Worm (Caenorhabditis elegans) whole organism, midembryonic: Measurements from ENCODE around the gene srm-6.
"Not testable (repeated sequence)": the region's sequence is repeated elsewhere in the genome, so short reads cannot be mapped to it uniquely, and the experiment has no call there.

ENCODE experiments used
- T22C8.4 ChIP-seq: fragments of 200-800 bp; sonication (Bioruptor generic); IDR thresholded peaks from 2 replicates; pipeline ENCODE4 v1.3.6; 2022; ENCODE audit warnings: missing genetic modification characterization, missing compliant biosample characterization
- cog-1 ChIP-seq: sonication (generic microtip); optimal IDR thresholded peaks from 2 replicates; lab custom pipeline; 2016; ENCODE audit warnings: missing genetic modification characterization, missing compliant biosample characterization
- flt-1 ChIP-seq: fragments of 200-800 bp; sonication (Bioruptor generic); IDR thresholded peaks from 2 replicates; pipeline ENCODE4 v1.3.6; 2022; ENCODE audit warnings: missing genetic modification characterization, missing compliant biosample characterization
- klf-2 ChIP-seq: fragments of 200-800 bp; sonication (Bioruptor generic); conservative IDR thresholded peaks from 2 replicates; pipeline ENCODE4 v1.3.6; 2022; ENCODE audit warnings: missing genetic modification reagents, missing genetic modification characterization, missing compliant biosample characterization
- med-1 ChIP-seq: sonication (generic microtip); optimal IDR thresholded peaks from 2 replicates; lab custom pipeline; 2017; ENCODE audit warnings: missing genetic modification characterization, mild to moderate bottlenecking, missing compliant biosample characterization, antibody characterized with exemption, missing genetic modification reagents; ENCODE audit not compliant: insufficient read depth
- ref-1 ChIP-seq: fragments of 200-800 bp; sonication (Bioruptor generic); conservative IDR thresholded peaks from 2 replicates; pipeline ENCODE4 v1.3.6; 2022; ENCODE audit warnings: missing genetic modification reagents, missing genetic modification characterization, missing compliant biosample characterization
- tab-1 ChIP-seq: fragments of 200-800 bp; sonication (Bioruptor generic); IDR thresholded peaks from 2 replicates; pipeline ENCODE4 v1.3.6; 2022; ENCODE audit warnings: missing genetic modification characterization, missing compliant biosample characterization
- ztf-23 ChIP-seq: fragments of 200-800 bp; sonication (Bioruptor generic); IDR thresholded peaks from 2 replicates; pipeline ENCODE4 v1.3.6; 2022; ENCODE audit warnings: missing genetic modification reagents, missing genetic modification characterization, missing compliant biosample characterization
- ztf-29 ChIP-seq: fragments of 200-800 bp; sonication (Bioruptor generic); IDR thresholded peaks from 2 replicates; pipeline ENCODE4 v1.3.6; 2022; ENCODE audit warnings: missing genetic modification reagents, missing genetic modification characterization, missing compliant biosample characterization

Gene srm-6

ce11 chrV:14336655-14337054, at the start of gene srm-6:
TSS of gene srm-6 (plus strand) at chrV:14336955.
- TF ChIP-seq tab-1 (GFP tag; lab: Robert Waterston, UW) (no peak), ztf-29 (GFP tag; lab: Robert Waterston, UW) (no peak), klf-2 (GFP tag; lab: Robert Waterston, UW) (no peak), ref-1 (no peak), med-1 (GFP tag; lab: Kevin White, UChicago) (no peak), ztf-23 (GFP tag; lab: Robert Waterston, UW) (no peak), T22C8.4 (GFP tag; lab: Robert Waterston, UW) (no peak), cog-1 (no peak), flt-1 (no peak)

ce11 chrV:14289363-14289762, 47.4 kb upstream of the srm-6 start, which contains the start of gene F14D7.1:
TSS of gene F14D7.1 (minus strand) at chrV:14289463.
- TF ChIP-seq ztf-29 (GFP tag; lab: Robert Waterston, UW) = no peak
- TF ChIP-seq flt-1 = no peak
- no peak for TF ChIP-seq ref-1
- TF ChIP-seq med-1 (GFP tag; lab: Kevin White, UChicago) = no peak
- TF ChIP-seq ztf-23 (GFP tag; lab: Robert Waterston, UW) = no peak
- TF ChIP-seq cog-1 = no peak
- no peak for TF ChIP-seq tab-1 (GFP tag; lab: Robert Waterston, UW)

- TF ChIP-seq T22C8.4 (GFP tag; lab: Robert Waterston, UW) = no peak
- TF ChIP-seq med-1 (GFP tag; lab: Kevin White, UChicago) = no peak
- no peak for TF ChIP-seq tab-1 (GFP tag; lab: Robert Waterston, UW)
- no peak for TF ChIP-seq klf-2 (GFP tag; lab: Robert Waterston, UW)
- TF ChIP-seq ref-1 = no peak
- no peak for TF ChIP-seq flt-1
- TF ChIP-seq cog-1 = no peak
- no peak for TF ChIP-seq ztf-23 (GFP tag; lab: Robert Waterston, UW)
- TF ChIP-seq ztf-29 (GFP tag; lab: Robert Waterston, UW) = no peak
These were observed 46.1 kb upstream of the srm-6 start, which contains the start of gene F14D7.18 for ce11 chrV:14290636-14291035. TSS of gene F14D7.18 (minus strand) at chrV:14290736.

ce11 chrV:14293667-14294194, 43.0 kb upstream of the srm-6 start, which contains the start of gene F14D7.2:
TSS of gene F14D7.2 (minus strand) at chrV:14293717.
- TF ChIP-seq flt-1 (no peak), ref-1 (no peak), med-1 (GFP tag; lab: Kevin White, UChicago) (no peak), T22C8.4 (GFP tag; lab: Robert Waterston, UW) (no peak), ztf-29 (GFP tag; lab: Robert Waterston, UW) (no peak), klf-2 (GFP tag; lab: Robert Waterston, UW) (no peak), tab-1 (GFP tag; lab: Robert Waterston, UW) (no peak), cog-1 (no peak), ztf-23 (GFP tag; lab: Robert Waterston, UW) (no peak)

ce11 chrV:14294396-14294795, 42.4 kb upstream of the srm-6 start, which contains the start of gene F14D7.9:
TSS of gene F14D7.9 (plus strand) at chrV:14294696.
- TF ChIP-seq flt-1 = no peak
- no peak for TF ChIP-seq cog-1
- no peak for TF ChIP-seq ztf-29 (GFP tag; lab: Robert Waterston, UW)
- TF ChIP-seq ref-1 = no peak
- no peak for TF ChIP-seq tab-1 (GFP tag; lab: Robert Waterston, UW)
- TF ChIP-seq ztf-23 (GFP tag; lab: Robert Waterston, UW) = no peak
- TF ChIP-seq klf-2 (GFP tag; lab: Robert Waterston, UW) = no peak
- no peak for TF ChIP-seq T22C8.4 (GFP tag; lab: Robert Waterston, UW)
- TF ChIP-seq med-1 (GFP tag; lab: Kevin White, UChicago) = no peak

- TF ChIP-seq ref-1 (no peak), klf-2 (GFP tag; lab: Robert Waterston, UW) (no peak), tab-1 (GFP tag; lab: Robert Waterston, UW) (no peak), ztf-29 (GFP tag; lab: Robert Waterston, UW) (no peak), med-1 (GFP tag; lab: Kevin White, UChicago) (no peak), T22C8.4 (GFP tag; lab: Robert Waterston, UW) (no peak)
These were observed 40.3 kb upstream of the srm-6 start, which contains the start of gene F14D7.3 for ce11 chrV:14296499-14296898. TSS of gene F14D7.3 (plus strand) at chrV:14296799.

ce11 chrV:14299569-14300064, 37.1 kb upstream of the srm-6 start, which contains the start of the genes spig-3 and F14D7.12:
TSS of gene spig-3 (minus strand) at chrV:14299669.
TSS of gene F14D7.12 (plus strand) at chrV:14300014.
- TF ChIP-seq cog-1 (no peak), T22C8.4 (GFP tag; lab: Robert Waterston, UW) (no peak), klf-2 (GFP tag; lab: Robert Waterston, UW) (no peak), tab-1 (GFP tag; lab: Robert Waterston, UW) (no peak), med-1 (GFP tag; lab: Kevin White, UChicago) (no peak), flt-1 (no peak), ztf-29 (GFP tag; lab: Robert Waterston, UW) (no peak), ztf-23 (GFP tag; lab: Robert Waterston, UW) (no peak), ref-1 (no peak)

ce11 chrV:14301076-14301475, 35.7 kb upstream of the srm-6 start, which contains the start of gene F14D7.6:
TSS of gene F14D7.6 (plus strand) at chrV:14301413.
- TF ChIP-seq tab-1 (GFP tag; lab: Robert Waterston, UW) (no peak), med-1 (GFP tag; lab: Kevin White, UChicago) (no peak), flt-1 (no peak), ztf-23 (GFP tag; lab: Robert Waterston, UW) (no peak), ztf-29 (GFP tag; lab: Robert Waterston, UW) (no peak), klf-2 (GFP tag; lab: Robert Waterston, UW) (no peak), cog-1 (no peak), T22C8.4 (GFP tag; lab: Robert Waterston, UW) (no peak)

- TF ChIP-seq med-1 (GFP tag; lab: Kevin White, UChicago); tab-1 (GFP tag; lab: Robert Waterston, UW); cog-1: not testable (repeated sequence)
These were observed 30.0 kb upstream of the srm-6 start, which contains the start of gene spig-4 for ce11 chrV:14306771-14307170. TSS of gene spig-4 (minus strand) at chrV:14306871.
